Fruit fly (Drosophila melanogaster): ENCODE data around the gene CG13606.

CG13606 gene

DNA sequence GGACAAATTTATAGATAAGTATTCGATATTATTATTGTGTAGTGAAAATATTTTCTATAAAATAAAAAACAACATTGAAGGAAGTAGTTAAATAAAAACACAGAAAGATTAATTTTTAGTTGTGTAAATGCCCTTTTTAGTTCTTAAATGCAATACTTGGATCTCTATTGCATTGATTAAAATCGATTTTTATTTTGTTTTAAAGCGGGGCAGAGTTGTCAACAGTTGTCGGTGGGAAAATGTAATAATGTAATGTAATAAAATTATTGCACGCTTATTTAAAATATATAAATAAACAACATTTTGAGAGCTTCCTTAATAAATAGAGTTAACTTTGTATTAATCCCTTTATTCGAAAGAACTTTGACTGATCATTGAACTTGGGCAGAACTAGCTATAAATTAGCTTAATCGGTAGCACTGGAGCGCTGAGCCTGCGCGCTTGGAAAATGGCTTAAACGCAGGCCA lies 8.8 kb upstream of the CG13606 start, which contains the start of gene Apc2 (continued):
- peak; percentile 85 for TF ChIP-seq CG17361 (GFP tag; IDR thresholded peaks at IDR 0.05)
- TF ChIP-seq ems (GFP tag; optimal IDR thresholded peaks at IDR 0.05), result peak; percentile 19
- TF ChIP-seq CG17186 (GFP tag; optimal IDR thresholded peaks at IDR 0.05), result peak; percentile 52
- peak; percentile 52 for TF ChIP-seq Hsf (GFP tag; optimal IDR thresholded peaks at IDR 0.05)
- TF ChIP-seq Sox100B (GFP tag; optimal IDR thresholded peaks at IDR 0.05), result no peak
- peak; percentile 26 for TF ChIP-seq CG33557 (GFP tag; optimal IDR thresholded peaks at IDR 0.05)
- TF ChIP-seq Max (GFP tag; optimal IDR thresholded peaks at IDR 0.05), result peak; percentile 35
- TF ChIP-seq gt (GFP tag; IDR thresholded peaks at IDR 0.05), result no peak
- no peak for TF ChIP-seq hb (GFP tag; IDR thresholded peaks at IDR 0.05; ENCODE audit: partially characterized antibody)
- TF ChIP-seq Dek (tag; optimal IDR thresholded peaks at IDR 0.05), result peak; percentile 31
- peak; percentile 72 for TF ChIP-seq Abd-B (GFP tag; optimal IDR thresholded peaks at IDR 0.05)
- TF ChIP-seq CG15269 (tag; optimal IDR thresholded peaks at IDR 0.05), result peak; percentile 67
- TF ChIP-seq tin (GFP tag; optimal IDR thresholded peaks at IDR 0.05), result peak; percentile 56
- no peak for TF ChIP-seq nerfin-2 (GFP tag; IDR thresholded peaks at IDR 0.05; ENCODE audit: partially characterized antibody)
- TF ChIP-seq gce (GFP tag; IDR thresholded peaks at IDR 0.05), result 0 out of 3 replicates have a peak, but pooled peaks have one; percentile 8
- TF ChIP-seq jumu (GFP tag; optimal IDR thresholded peaks at IDR 0.05), result no peak
- TF ChIP-seq Dref (GFP tag; IDR thresholded peaks at IDR 0.05), result 0 out of 2 replicates have a peak, but pooled peaks have one; percentile 31
- TF ChIP-seq CG3281 (GFP tag; optimal IDR thresholded peaks at IDR 0.05), result peak; percentile 55
- peak; percentile 61 for TF ChIP-seq CG15696 (tag; optimal IDR thresholded peaks at IDR 0.05)
- TF ChIP-seq gcm (GFP tag; optimal IDR thresholded peaks at IDR 0.05), result peak; percentile 13
- peak; percentile 51 for TF ChIP-seq CG12942 (GFP tag; optimal IDR thresholded peaks at IDR 0.05)
- TF ChIP-seq CG14441 (GFP tag; IDR thresholded peaks at IDR 0.05), result peak; percentile 64; the same call in 1 of the 2 replicates
- TF ChIP-seq scrt (GFP tag; optimal IDR thresholded peaks at IDR 0.05), result peak; percentile 36
- TF ChIP-seq Taf1 (GFP tag; IDR thresholded peaks at IDR 0.05), result 0 out of 2 replicates have a peak, but pooled peaks have one; percentile 43
- peak; percentile 46; the same call in 1 of the 3 replicates for TF ChIP-seq knrl (GFP tag; IDR thresholded peaks at IDR 0.05; ENCODE audit: partially characterized antibody)
- peak; percentile 60 for TF ChIP-seq CG1602 (GFP tag; optimal IDR thresholded peaks at IDR 0.05)
- TF ChIP-seq CG11560 (tag; IDR thresholded peaks at IDR 0.05), result peak; percentile 89
- TF ChIP-seq prd (optimal IDR thresholded peaks at IDR 0.05), result no peak
- peak; percentile 69 for TF ChIP-seq prd (GFP tag; IDR thresholded peaks at IDR 0.05)
- TF ChIP-seq CG11247 (GFP tag; IDR thresholded peaks at IDR 0.05), result 0 out of 2 replicates have a peak, but pooled peaks have one; percentile 21
- peak; percentile 25 for TF ChIP-seq CG3838 (GFP tag; optimal IDR thresholded peaks at IDR 0.05)
- TF ChIP-seq vnd (GFP tag; IDR thresholded peaks at IDR 0.05; ENCODE audit: partially characterized antibody), result peak; percentile 47; the same call in 1 of the 3 replicates
- no peak for TF ChIP-seq MBD-R2 (GFP tag; IDR thresholded peaks at IDR 0.05)
- TF ChIP-seq BEAF-32 (GFP tag; optimal IDR thresholded peaks at IDR 0.05), result peak; percentile 77
- peak; percentile 82 for TF ChIP-seq slbo (GFP tag; IDR thresholded peaks at IDR 0.05)
- TF ChIP-seq zfh2 (GFP tag; optimal IDR thresholded peaks at IDR 0.05), result peak; percentile 29
- peak; percentile 62 for TF ChIP-seq sug (tag; optimal IDR thresholded peaks at IDR 0.05)
- TF ChIP-seq CG9609 (GFP tag; optimal IDR thresholded peaks at IDR 0.05), result no peak
- peak; percentile 65 for TF ChIP-seq CG13775 (GFP tag; optimal IDR thresholded peaks at IDR 0.05)
- TF ChIP-seq Lpt (GFP tag; optimal IDR thresholded peaks at IDR 0.05), result no peak
- peak; percentile 66 for TF ChIP-seq sisA (GFP tag; IDR thresholded peaks at IDR 0.05)
- peak; percentile 58 for TF ChIP-seq CG9817 (tag; optimal IDR thresholded peaks at IDR 0.05)
- TF ChIP-seq B-H2 (GFP tag; optimal IDR thresholded peaks at IDR 0.05), result peak; percentile 4
- TF ChIP-seq emc (GFP tag; optimal IDR thresholded peaks at IDR 0.05), result no peak
- peak; percentile 64 for TF ChIP-seq CG12659 (GFP tag; optimal IDR thresholded peaks at IDR 0.05)
- peak; percentile 35 for TF ChIP-seq Nf-YB (GFP tag; optimal IDR thresholded peaks at IDR 0.05)
- TF ChIP-seq chm (GFP tag; IDR thresholded peaks at IDR 0.05), result peak; percentile 21; the same call in 1 of the 2 replicates
- TF ChIP-seq CG33213 (GFP tag; optimal IDR thresholded peaks at IDR 0.05), result no peak
- 0 out of 2 replicates have a peak, but pooled peaks have one; percentile 39 for TF ChIP-seq ssp (GFP tag; IDR thresholded peaks at IDR 0.05)
- peak; percentile 45 for TF ChIP-seq CG12104 (GFP tag; optimal IDR thresholded peaks at IDR 0.05)

Data from whole organism, embryonic.